Worm (Caenorhabditis elegans) whole organism, L1 larva: Measurements from ENCODE around the gene C04H5.1.

Experiments used
- C04F5.9 ChIP-seq: sonication (generic microtip); optimal IDR thresholded peaks from 2 replicates; lab custom pipeline; 2016; ENCODE audit warnings: missing genetic modification characterization, missing compliant biosample characterization
- Y116A8C.19 ChIP-seq: sonication (generic microtip); optimal IDR thresholded peaks from 2 replicates; lab custom pipeline; 2016; ENCODE audit warnings: missing compliant biosample characterization, missing genetic modification characterization, borderline replicate concordance
- aha-1 ChIP-seq: fragments of 150-350 bp; optimal IDR thresholded peaks from 2 replicates; lab custom pipeline; 2014; ENCODE audit warnings: missing biosample characterization, missing genetic modification characterization
- alr-1 ChIP-seq: fragments of 200-800 bp; sonication (Bioruptor generic); optimal IDR thresholded peaks from 2 replicates; lab custom pipeline; 2018; ENCODE audit warnings: borderline replicate concordance, mild to moderate bottlenecking, missing genetic modification characterization, missing compliant biosample characterization
- aly-2 ChIP-seq: fragments of 150-350 bp; optimal IDR thresholded peaks from 2 replicates; lab custom pipeline; 2014; ENCODE audit warnings: missing biosample characterization, missing genetic modification characterization
- ama-1 ChIP-seq: fragments of 150-350 bp; optimal IDR thresholded peaks from 2 replicates; lab custom pipeline; 2014
- ceh-63 ChIP-seq: fragments of 200-800 bp; sonication (Bioruptor generic); optimal IDR thresholded peaks from 2 replicates; lab custom pipeline; 2018; ENCODE audit warnings: mild to moderate bottlenecking, missing genetic modification characterization, missing compliant biosample characterization
- ceh-8 ChIP-seq: fragments of 200-800 bp; sonication (Bioruptor generic); optimal IDR thresholded peaks from 2 replicates; lab custom pipeline; 2018; ENCODE audit warnings: mild to moderate bottlenecking, missing genetic modification characterization, moderate library complexity, missing compliant biosample characterization
- ceh-82 ChIP-seq, 3 experiments: fragments of 150-350 bp in 1 of 3; sonication (generic microtip) in 2 of 3; optimal IDR thresholded peaks; 2 replicates each; lab custom pipeline; 2014 to 2017; ENCODE audit warnings: missing biosample characterization in 3 of 3, missing genetic modification characterization in 3 of 3
- dpl-1 ChIP-seq, 3 experiments: fragments of 150-350 bp in 2 of 3; sonication (generic microtip) in 1 of 3; optimal IDR thresholded peaks; 2 replicates each; lab custom pipeline; 2014 to 2017; ENCODE audit warnings: missing biosample characterization in 3 of 3, missing genetic modification characterization in 3 of 3, missing genetic modification reagents in 3 of 3
- dsc-1 ChIP-seq: sonication (generic microtip); optimal IDR thresholded peaks from 2 replicates; lab custom pipeline; 2016; ENCODE audit warnings: mild to moderate bottlenecking, missing genetic modification characterization, missing compliant biosample characterization
- efl-3 ChIP-seq: fragments of 200-800 bp; sonication (Bioruptor generic); optimal IDR thresholded peaks from 2 replicates; lab custom pipeline; 2018; ENCODE audit warnings: mild to moderate bottlenecking, missing genetic modification characterization, missing compliant biosample characterization
- egl-13 ChIP-seq: sonication (generic microtip); optimal IDR thresholded peaks from 2 replicates; lab custom pipeline; 2016; ENCODE audit warnings: missing genotype, missing genetic modification reagents, missing genetic modification characterization, missing compliant biosample characterization
- egl-27 ChIP-seq, 2 experiments: fragments of 150-350 bp in 1 of 2; sonication (generic microtip); optimal IDR thresholded peaks; 3 replicates each; lab custom pipeline; 2017 to 2018; ENCODE audit warnings: missing biosample characterization in 2 of 2, missing genetic modification characterization in 2 of 2, missing genetic modification reagents in 2 of 2
- ets-5 ChIP-seq: fragments of 200-800 bp; sonication (Bioruptor generic); IDR thresholded peaks from 2 replicates; pipeline ENCODE4 v1.3.6; 2022; ENCODE audit warnings: missing genetic modification characterization, missing compliant biosample characterization
- fkh-10 ChIP-seq: sonication (generic microtip); optimal IDR thresholded peaks from 2 replicates; lab custom pipeline; 2017; ENCODE audit warnings: missing biosample characterization, missing genetic modification reagents, missing genetic modification characterization
- fkh-4 ChIP-seq: sonication (generic microtip); optimal IDR thresholded peaks from 2 replicates; lab custom pipeline; 2016; ENCODE audit warnings: missing compliant biosample characterization, missing genetic modification characterization, borderline replicate concordance
- fkh-8 ChIP-seq: sonication (generic microtip); optimal IDR thresholded peaks from 2 replicates; lab custom pipeline; 2016; ENCODE audit warnings: mild to moderate bottlenecking, missing genetic modification characterization, missing compliant biosample characterization
- fos-1 ChIP-seq: fragments of 150-350 bp; optimal IDR thresholded peaks from 2 replicates; lab custom pipeline; 2014; ENCODE audit warnings: missing biosample characterization, missing genetic modification characterization
- grh-1 ChIP-seq: fragments of 200-800 bp; sonication (Bioruptor generic); IDR thresholded peaks from 2 replicates; pipeline ENCODE4 v1.3.6; 2022; ENCODE audit warnings: missing genetic modification reagents, missing genetic modification characterization, missing compliant biosample characterization
- hlh-17 ChIP-seq: fragments of 200-800 bp; sonication (Bioruptor generic); optimal IDR thresholded peaks from 2 replicates; lab custom pipeline; 2018; ENCODE audit warnings: missing genetic modification characterization, mild to moderate bottlenecking, missing compliant biosample characterization, moderate library complexity, borderline replicate concordance
- hlh-4 ChIP-seq: sonication (generic microtip); optimal IDR thresholded peaks from 2 replicates; lab custom pipeline; 2016; ENCODE audit warnings: mild to moderate bottlenecking, missing genetic modification characterization, missing compliant biosample characterization
- isw-1 ChIP-seq: fragments of 200-800 bp; sonication (Bioruptor generic); IDR thresholded peaks from 2 replicates; pipeline ENCODE4 v1.3.6; 2022; ENCODE audit warnings: missing genetic modification characterization, missing compliant biosample characterization
- lin-13 ChIP-seq: fragments of 150-350 bp; optimal IDR thresholded peaks from 2 replicates; lab custom pipeline; 2014; ENCODE audit warnings: missing biosample characterization, missing genetic modification reagents, missing genetic modification characterization
- lin-35 ChIP-seq, 2 experiments: fragments of 150-350 bp; optimal IDR thresholded peaks; 2 replicates each; lab custom pipeline; 2014; ENCODE audit warnings: missing biosample characterization in 2 of 2, missing genetic modification characterization in 2 of 2, missing genetic modification reagents in 2 of 2
- lir-3 ChIP-seq: sonication (generic microtip); optimal IDR thresholded peaks from 2 replicates; lab custom pipeline; 2016; ENCODE audit warnings: mild to moderate bottlenecking, missing genetic modification characterization, moderate library complexity, missing compliant biosample characterization; ENCODE audit not compliant: poor library complexity
- lsy-2 ChIP-seq, 2 experiments: fragments of 150-350 bp; optimal IDR thresholded peaks; 2 replicates each; lab custom pipeline; 2014; ENCODE audit warnings: missing biosample characterization in 2 of 2, missing genetic modification characterization in 2 of 2
- mab-9 ChIP-seq: fragments of 200-800 bp; sonication (Bioruptor generic); IDR thresholded peaks from 2 replicates; pipeline ENCODE4 v1.3.6; 2022; ENCODE audit warnings: missing genetic modification reagents, missing genetic modification characterization, missing compliant biosample characterization
- mdl-1 ChIP-seq, 2 experiments: fragments of 150-350 bp; optimal IDR thresholded peaks; 2 replicates each; lab custom pipeline; 2014 to 2017; ENCODE audit warnings: missing biosample characterization in 2 of 2, missing genetic modification characterization in 2 of 2, inconsistent platforms in 1 of 2
- mef-2 ChIP-seq: fragments of 150-350 bp; optimal IDR thresholded peaks from 2 replicates; lab custom pipeline; 2014; ENCODE audit warnings: missing biosample characterization, missing genetic modification characterization
- mep-1 ChIP-seq: fragments of 150-350 bp; optimal IDR thresholded peaks from 2 replicates; lab custom pipeline; 2014; ENCODE audit warnings: missing biosample characterization, missing genetic modification characterization
- nhr-11 ChIP-seq: fragments of 150-350 bp; optimal IDR thresholded peaks from 2 replicates; lab custom pipeline; 2014; ENCODE audit warnings: missing biosample characterization, missing genetic modification characterization
- nhr-12 ChIP-seq: sonication (generic microtip); optimal IDR thresholded peaks from 2 replicates; lab custom pipeline; 2017; ENCODE audit warnings: missing biosample characterization, missing genetic modification characterization
- nhr-237 ChIP-seq: fragments of 150-350 bp; optimal IDR thresholded peaks from 2 replicates; lab custom pipeline; 2014; ENCODE audit warnings: missing biosample characterization, missing genetic modification characterization
- nhr-28 ChIP-seq: fragments of 150-350 bp; optimal IDR thresholded peaks from 2 replicates; lab custom pipeline; 2014; ENCODE audit warnings: missing biosample characterization, missing genetic modification characterization
- nhr-71 ChIP-seq: sonication (generic microtip); optimal IDR thresholded peaks from 2 replicates; lab custom pipeline; 2016; ENCODE audit warnings: mild to moderate bottlenecking, missing genetic modification characterization, moderate library complexity, missing compliant biosample characterization
- nhr-76 ChIP-seq: sonication (generic microtip); optimal IDR thresholded peaks from 2 replicates; lab custom pipeline; 2017; ENCODE audit warnings: missing biosample characterization, missing genetic modification characterization
- nhr-90 ChIP-seq: sonication (generic microtip); optimal IDR thresholded peaks from 2 replicates; lab custom pipeline; 2016; ENCODE audit warnings: mild to moderate bottlenecking, missing genetic modification characterization, missing compliant biosample characterization; ENCODE audit not compliant: poor library complexity
- pax-3 ChIP-seq: fragments of 200-800 bp; sonication (Bioruptor generic); optimal IDR thresholded peaks from 2 replicates; lab custom pipeline; 2018; ENCODE audit warnings: mild to moderate bottlenecking, missing genetic modification characterization, moderate library complexity, missing compliant biosample characterization
- pqm-1 ChIP-seq: sonication (generic microtip); optimal IDR thresholded peaks from 3 replicates; lab custom pipeline; 2017; ENCODE audit warnings: missing biosample characterization, missing genetic modification characterization
- rnt-1 ChIP-seq: sonication (generic microtip); optimal IDR thresholded peaks from 2 replicates; lab custom pipeline; 2016; ENCODE audit warnings: mild to moderate bottlenecking, missing genetic modification characterization, moderate library complexity, missing compliant biosample characterization
- snpc-4 ChIP-seq: fragments of 150-350 bp; optimal IDR thresholded peaks from 2 replicates; lab custom pipeline; 2014; ENCODE audit warnings: missing biosample characterization, missing genetic modification characterization
- sptf-1 ChIP-seq: fragments of 150-350 bp; optimal IDR thresholded peaks from 2 replicates; lab custom pipeline; 2014; ENCODE audit warnings: missing biosample characterization, missing genetic modification characterization
- sup-37 ChIP-seq: fragments of 200-800 bp; sonication (Bioruptor generic); optimal IDR thresholded peaks from 2 replicates; lab custom pipeline; 2018; ENCODE audit warnings: mild to moderate bottlenecking, missing genetic modification characterization, missing compliant biosample characterization
- swsn-7 ChIP-seq: sonication (generic microtip); optimal IDR thresholded peaks from 2 replicates; lab custom pipeline; 2016; ENCODE audit warnings: missing genetic modification characterization, missing compliant biosample characterization
- tlp-1 ChIP-seq: fragments of 150-350 bp; optimal IDR thresholded peaks from 2 replicates; lab custom pipeline; 2014; ENCODE audit warnings: missing biosample characterization, missing genetic modification characterization
- unc-62 ChIP-seq: fragments of 150-350 bp; optimal IDR thresholded peaks from 2 replicates; lab custom pipeline; 2014; ENCODE audit warnings: missing biosample characterization, missing genetic modification reagents, missing genetic modification characterization
- unc-86 ChIP-seq: sonication (generic microtip); optimal IDR thresholded peaks from 2 replicates; lab custom pipeline; 2016; ENCODE audit warnings: missing genetic modification characterization, missing compliant biosample characterization
- unc-98 ChIP-seq: fragments of 200-800 bp; sonication (Bioruptor generic); IDR thresholded peaks from 2 replicates; pipeline ENCODE4 v1.3.6; 2022; ENCODE audit warnings: missing genetic modification characterization, missing compliant biosample characterization
- ztf-11 ChIP-seq, 2 experiments: sonication (generic microtip); optimal IDR thresholded peaks; 2 replicates each; lab custom pipeline; 2016 to 2017; ENCODE audit warnings: missing genetic modification characterization in 2 of 2, missing biosample characterization in 1 of 2, missing compliant biosample characterization in 1 of 2
- ztf-4 ChIP-seq: fragments of 150-350 bp; optimal IDR thresholded peaks from 2 replicates; lab custom pipeline; 2014; ENCODE audit warnings: missing biosample characterization, missing genetic modification characterization

C04H5.1 gene

ce11 chrII:14496809-14497208, 37.3 kb upstream of the C04H5.1 start (continued):
- TF ChIP-seq fkh-8 (tag; lab: Kevin White, UChicago) (peak; percentile 39), grh-1 (GFP tag; lab: Robert Waterston, UW) (peak; percentile 47; the same call in 1 of the 2 replicates), aly-2 (peak; percentile 66), ceh-8 (GFP tag; lab: Kevin White, UChicago) (peak; percentile 41), dpl-1 (GFP tag; optimal IDR thresholded peaks at IDR 0.05; lab: Kevin White, UChicago) (peak; percentile 30 to 67 (median 58)), C04F5.9 (tag; lab: Kevin White, UChicago) (peak; percentile 7), sup-37 (no peak), fos-1 (tag; lab: Kevin White, UChicago) (peak; percentile 77), ztf-11 (tag; optimal IDR thresholded peaks at IDR 0.05; lab: Kevin White, UChicago) (peak in 1 of 2 experiments; percentile 66), isw-1 (GFP tag; lab: Robert Waterston, UW) (no peak), nhr-28 (no peak), alr-1 (no peak), egl-27 (tag; optimal IDR thresholded peaks at IDR 0.05; lab: Kevin White, UChicago) (peak; percentile 22 to 50), fkh-10 (peak; percentile 8), lir-3 (tag; lab: Kevin White, UChicago) (peak; percentile 83), nhr-90 (peak; percentile 94), mep-1 (tag; lab: Kevin White, UChicago) (peak; percentile 82), dsc-1 (tag; lab: Kevin White, UChicago) (peak; percentile 67), snpc-4 (tag; lab: Kevin White, UChicago) (peak; percentile 75), mef-2 (tag; lab: Kevin White, UChicago) (peak; percentile 44), lin-35 (GFP tag; optimal IDR thresholded peaks at IDR 0.05; lab: Kevin White, UChicago) (peak; percentile 56 to 85), ets-5 (no peak), nhr-237 (tag; lab: Kevin White, UChicago) (peak; percentile 3), ceh-82 (tag; optimal IDR thresholded peaks at IDR 0.05; lab: Kevin White, UChicago) (peak; percentile 26 to 56 (median 48)), ama-1 (no peak), unc-86 (peak; percentile 33), swsn-7 (peak; percentile 74), aha-1 (peak; percentile 45)

ce11 chrII:14497848-14498247, 36.3 kb upstream of the C04H5.1 start, which contains the start of gene dhs-8:
Gene dhs-8 (plus strand): TSS chrII:14498026.
- TF ChIP-seq tlp-1 (tag; lab: Kevin White, UChicago): no peak
- no peak for TF ChIP-seq C04F5.9 (tag; lab: Kevin White, UChicago)
- no peak for TF ChIP-seq ztf-4 (tag; lab: Kevin White, UChicago)
- TF ChIP-seq swsn-7: no peak
- TF ChIP-seq fkh-4 (tag; lab: Kevin White, UChicago): no peak
- no peak for TF ChIP-seq mdl-1 (tag; optimal IDR thresholded peaks at IDR 0.05; lab: Kevin White, UChicago)
- TF ChIP-seq nhr-11 (tag; lab: Kevin White, UChicago): no peak
- no peak for TF ChIP-seq hlh-4
- no peak for TF ChIP-seq snpc-4 (tag; lab: Kevin White, UChicago)
- TF ChIP-seq nhr-76 (tag; lab: Kevin White, UChicago): no peak
- no peak for TF ChIP-seq aha-1
- TF ChIP-seq ama-1: no peak
- no peak for TF ChIP-seq Y116A8C.19 (tag; lab: Kevin White, UChicago)
- no peak for TF ChIP-seq lsy-2 (tag; optimal IDR thresholded peaks at IDR 0.05; lab: Kevin White, UChicago)
- no peak for TF ChIP-seq nhr-71 (tag; lab: Kevin White, UChicago)
- no peak for TF ChIP-seq nhr-237 (tag; lab: Kevin White, UChicago)
- TF ChIP-seq nhr-28: no peak
- TF ChIP-seq egl-13: no peak
- no peak for TF ChIP-seq rnt-1 (tag; lab: Kevin White, UChicago)
- TF ChIP-seq lin-13 (GFP tag; lab: Kevin White, UChicago): no peak
- no peak for TF ChIP-seq ceh-63 (GFP tag; lab: Kevin White, UChicago)
- no peak for TF ChIP-seq efl-3 (GFP tag; lab: Kevin White, UChicago)
- TF ChIP-seq fkh-8 (tag; lab: Kevin White, UChicago): no peak
- no peak for TF ChIP-seq alr-1
- no peak for TF ChIP-seq pax-3 (tag; lab: Kevin White, UChicago)
- TF ChIP-seq unc-62 (GFP tag; lab: Kevin White, UChicago): no peak
- no peak for TF ChIP-seq hlh-17
- TF ChIP-seq unc-98 (GFP tag; lab: Robert Waterston, UW): no peak
- no peak for TF ChIP-seq pqm-1 (tag; lab: Kevin White, UChicago)
- TF ChIP-seq sptf-1 (tag; lab: Kevin White, UChicago): no peak
- no peak for TF ChIP-seq ets-5
- TF ChIP-seq mab-9 (GFP tag; lab: Robert Waterston, UW): no peak
- TF ChIP-seq nhr-12 (tag; lab: Kevin White, UChicago): no peak
